Fruit fly (Drosophila melanogaster) whole organism, embryonic: Measurements from ENCODE around the gene APC4.

Experiments
- Asciz ChIP-seq: fragments of 200-800 bp; sonication (Bioruptor generic); optimal IDR thresholded peaks from 2 replicates; lab custom pipeline; 2017; ENCODE audit warnings: missing biosample characterization, mild to moderate bottlenecking, missing genetic modification characterization, missing genetic modification reagents
- B-H2 ChIP-seq: fragments of 200-800 bp; sonication (Bioruptor generic); optimal IDR thresholded peaks from 2 replicates; lab custom pipeline; 2018; ENCODE audit warnings: missing biosample characterization, mild to moderate bottlenecking, missing genetic modification characterization
- CG10462 ChIP-seq: fragments of 200-800 bp; sonication (Bioruptor generic); optimal IDR thresholded peaks from 2 replicates; lab custom pipeline; 2016; ENCODE audit warnings: missing biosample characterization, missing genetic modification characterization
- CG10979 ChIP-seq: fragments of 200-800 bp; sonication (Bioruptor generic); optimal IDR thresholded peaks from 2 replicates; lab custom pipeline; 2018; ENCODE audit warnings: missing biosample characterization, mild to moderate bottlenecking, missing genetic modification characterization, moderate library complexity
- CG11093 ChIP-seq: fragments of 200-800 bp; sonication (Bioruptor generic); IDR thresholded peaks from 3 replicates; pipeline ENCODE4 v1.3.6; 2022; ENCODE audit warnings: missing biosample characterization, missing genetic modification characterization
- CG12071 ChIP-seq: fragments of 200-800 bp; sonication (Bioruptor generic); optimal IDR thresholded peaks from 3 replicates; lab custom pipeline; 2018; ENCODE audit warnings: missing biosample characterization, mild to moderate bottlenecking, missing genetic modification characterization
- CG12155 ChIP-seq: fragments of 200-800 bp; sonication (Bioruptor generic); optimal IDR thresholded peaks from 3 replicates; lab custom pipeline; 2016; ENCODE audit warnings: missing biosample characterization, missing genetic modification characterization
- CG12219 ChIP-seq: fragments of 200-800 bp; sonication (Bioruptor generic); optimal IDR thresholded peaks from 3 replicates; lab custom pipeline; 2018; ENCODE audit warnings: missing biosample characterization, mild to moderate bottlenecking, missing genetic modification characterization
- CG1233 ChIP-seq: fragments of 200-800 bp; sonication (Bioruptor generic); optimal IDR thresholded peaks from 4 replicates; lab custom pipeline; 2018; ENCODE audit warnings: missing biosample characterization, mild to moderate bottlenecking, missing genetic modification characterization
- CG12391 ChIP-seq: fragments of 200-800 bp; sonication (Bioruptor generic); optimal IDR thresholded peaks from 3 replicates; lab custom pipeline; 2018; ENCODE audit warnings: missing biosample characterization, mild to moderate bottlenecking, missing genetic modification characterization, moderate library complexity
- CG13894 ChIP-seq: fragments of 200-800 bp; sonication (Bioruptor generic); optimal IDR thresholded peaks from 3 replicates; lab custom pipeline; 2018; ENCODE audit warnings: missing biosample characterization, mild to moderate bottlenecking, missing genetic modification characterization, moderate library complexity
- CG14710 ChIP-seq: fragments of 200-800 bp; sonication (Bioruptor generic); optimal IDR thresholded peaks from 3 replicates; lab custom pipeline; 2019; ENCODE audit warnings: missing biosample characterization, mild to moderate bottlenecking, missing genetic modification characterization, moderate library complexity
- CG15073 ChIP-seq: fragments of 200-800 bp; sonication (Bioruptor generic); optimal IDR thresholded peaks from 2 replicates; lab custom pipeline; 2016; ENCODE audit warnings: missing biosample characterization, missing genetic modification characterization
- CG15479 ChIP-seq: fragments of 200-800 bp; sonication (Bioruptor generic); optimal IDR thresholded peaks from 3 replicates; lab custom pipeline; 2019; ENCODE audit warnings: missing biosample characterization, mild to moderate bottlenecking, missing genetic modification characterization, moderate library complexity
- CG18476 ChIP-seq: fragments of 200-800 bp; sonication (Bioruptor generic); optimal IDR thresholded peaks from 2 replicates; lab custom pipeline; 2016; ENCODE audit warnings: missing biosample characterization, mild to moderate bottlenecking, missing genetic modification characterization
- CG2129 ChIP-seq: fragments of 200-800 bp; sonication (Bioruptor generic); IDR thresholded peaks from 2 replicates; pipeline ENCODE4 v1.3.6; 2022; ENCODE audit warnings: missing biosample characterization, missing genetic modification characterization; ENCODE audit not compliant: partially characterized antibody
- CG3065 ChIP-seq: fragments of 200-800 bp; sonication (Bioruptor generic); optimal IDR thresholded peaks from 2 replicates; lab custom pipeline; 2016; ENCODE audit warnings: missing biosample characterization, missing genetic modification characterization
- CG31365 ChIP-seq: fragments of 200-800 bp; sonication (Bioruptor generic); optimal IDR thresholded peaks from 2 replicates; lab custom pipeline; 2018; ENCODE audit warnings: missing biosample characterization, mild to moderate bottlenecking, missing genetic modification characterization
- CG33213 ChIP-seq: fragments of 200-800 bp; sonication (Bioruptor generic); optimal IDR thresholded peaks from 3 replicates; lab custom pipeline; 2016; ENCODE audit warnings: missing biosample characterization, missing genetic modification characterization
- CG4404 ChIP-seq: fragments of 200-800 bp; sonication (Bioruptor generic); IDR thresholded peaks from 2 replicates; pipeline ENCODE4 v1.3.6; 2022; ENCODE audit warnings: missing biosample characterization, missing genetic modification characterization
- CG5180 ChIP-seq: fragments of 200-800 bp; sonication (Bioruptor generic); optimal IDR thresholded peaks from 3 replicates; lab custom pipeline; 2017; ENCODE audit warnings: missing biosample characterization, missing genetic modification characterization, mild to moderate bottlenecking, moderate library complexity, missing genetic modification reagents
- CG6175 ChIP-seq: fragments of 200-800 bp; sonication (Bioruptor generic); IDR thresholded peaks from 3 replicates; pipeline ENCODE4 v1.3.6; 2022; ENCODE audit warnings: missing biosample characterization, missing genetic modification characterization
- CG6254 ChIP-seq: fragments of 200-800 bp; sonication (Bioruptor generic); optimal IDR thresholded peaks from 3 replicates; lab custom pipeline; 2017; ENCODE audit warnings: mild to moderate bottlenecking, missing biosample characterization, missing genetic modification reagents, missing genetic modification characterization
- CG6683 ChIP-seq: fragments of 200-800 bp; sonication (Bioruptor generic); optimal IDR thresholded peaks from 2 replicates; lab custom pipeline; 2017; ENCODE audit warnings: missing biosample characterization, mild to moderate bottlenecking, missing genetic modification characterization, missing genetic modification reagents
- CG8924 ChIP-seq: fragments of 200-800 bp; optimal IDR thresholded peaks from 3 replicates; lab custom pipeline; 2019; ENCODE audit warnings: missing biosample characterization, mild to moderate bottlenecking, missing genetic modification characterization, moderate library complexity
- Dip3 ChIP-seq: fragments of 200-800 bp; sonication (Bioruptor generic); optimal IDR thresholded peaks from 3 replicates; lab custom pipeline; 2016; ENCODE audit warnings: missing biosample characterization, missing genetic modification characterization
- Dp ChIP-seq: fragments of 200-800 bp; sonication (Bioruptor generic); optimal IDR thresholded peaks from 2 replicates; lab custom pipeline; 2018; ENCODE audit warnings: missing biosample characterization, mild to moderate bottlenecking, missing genetic modification characterization, moderate library complexity
- H2.0 ChIP-seq: fragments of 200-800 bp; sonication (Bioruptor generic); IDR thresholded peaks from 2 replicates; pipeline ENCODE4 v1.3.6; 2022; ENCODE audit warnings: missing biosample characterization, missing genetic modification characterization
- Ssrp ChIP-seq: fragments of 200-800 bp; sonication (Bioruptor generic); optimal IDR thresholded peaks from 2 replicates; lab custom pipeline; 2018; ENCODE audit warnings: missing biosample characterization, mild to moderate bottlenecking, missing genetic modification characterization, moderate library complexity
- ap ChIP-seq: fragments of 200-800 bp; sonication (Bioruptor generic); IDR thresholded peaks from 2 replicates; pipeline ENCODE4 v1.3.6; 2022; ENCODE audit warnings: missing biosample characterization, missing genetic modification characterization
- az2 ChIP-seq: fragments of 200-800 bp; sonication (Bioruptor generic); optimal IDR thresholded peaks from 3 replicates; lab custom pipeline; 2016; ENCODE audit warnings: missing biosample characterization, missing genetic modification characterization
- bigmax ChIP-seq: fragments of 200-800 bp; sonication (Bioruptor generic); optimal IDR thresholded peaks from 2 replicates; lab custom pipeline; 2018; ENCODE audit warnings: missing biosample characterization, mild to moderate bottlenecking, missing genetic modification characterization
- caup ChIP-seq: fragments of 200-800 bp; sonication (Bioruptor generic); optimal IDR thresholded peaks from 3 replicates; lab custom pipeline; 2017; ENCODE audit warnings: missing biosample characterization, mild to moderate bottlenecking, missing genetic modification characterization, moderate library complexity; ENCODE audit not compliant: severe bottlenecking
- dan ChIP-seq: fragments of 200-800 bp; sonication (Bioruptor generic); IDR thresholded peaks from 2 replicates; pipeline ENCODE4 v1.3.6; 2022; ENCODE audit warnings: missing biosample characterization, missing genetic modification characterization
- disco-r ChIP-seq: fragments of 200-800 bp; sonication (Bioruptor generic); optimal IDR thresholded peaks from 2 replicates; lab custom pipeline; 2016; ENCODE audit warnings: missing biosample characterization, missing genetic modification characterization
- fd3F ChIP-seq: fragments of 200-800 bp; sonication (Bioruptor generic); optimal IDR thresholded peaks from 2 replicates; lab custom pipeline; 2018; ENCODE audit warnings: missing biosample characterization, mild to moderate bottlenecking, missing genetic modification characterization, moderate library complexity
- kah ChIP-seq: fragments of 200-800 bp; sonication (Bioruptor generic); optimal IDR thresholded peaks from 2 replicates; lab custom pipeline; 2018; ENCODE audit warnings: missing biosample characterization, mild to moderate bottlenecking, missing genetic modification characterization
- mld ChIP-seq: fragments of 200-800 bp; sonication (Bioruptor generic); IDR thresholded peaks from 3 replicates; pipeline ENCODE4 v1.3.6; 2022; ENCODE audit warnings: missing biosample characterization, missing genetic modification characterization; ENCODE audit not compliant: partially characterized antibody
- peb ChIP-seq: fragments of 200-800 bp; sonication (Bioruptor generic); IDR thresholded peaks from 2 replicates; pipeline ENCODE4 v1.3.6; 2022; ENCODE audit warnings: missing biosample characterization, missing genetic modification characterization
- pho ChIP-seq: fragments of 200-800 bp; sonication (Bioruptor generic); optimal IDR thresholded peaks from 2 replicates; lab custom pipeline; 2016; ENCODE audit warnings: missing biosample characterization, missing genetic modification characterization
- repo ChIP-seq: fragments of 200-800 bp; sonication (Bioruptor generic); optimal IDR thresholded peaks from 2 replicates; lab custom pipeline; 2016; ENCODE audit warnings: missing biosample characterization, missing genetic modification characterization
- rib ChIP-seq: fragments of 200-800 bp; sonication (Bioruptor generic); IDR thresholded peaks from 2 replicates; pipeline ENCODE4 v1.3.6; 2022; ENCODE audit warnings: missing biosample characterization, missing genetic modification characterization
- row ChIP-seq: fragments of 200-800 bp; sonication (Bioruptor generic); IDR thresholded peaks from 3 replicates; pipeline ENCODE4 v1.3.6; 2022; ENCODE audit warnings: missing biosample characterization, missing genetic modification characterization
- salm ChIP-seq: fragments of 200-800 bp; sonication (Bioruptor generic); optimal IDR thresholded peaks from 2 replicates; lab custom pipeline; 2018; ENCODE audit warnings: missing biosample characterization, mild to moderate bottlenecking, missing genetic modification characterization
- shn ChIP-seq: fragments of 200-800 bp; sonication (Bioruptor generic); optimal IDR thresholded peaks from 3 replicates; lab custom pipeline; 2016; ENCODE audit warnings: missing biosample characterization, missing genetic modification characterization
- sisA ChIP-seq: fragments of 200-800 bp; sonication (Bioruptor generic); IDR thresholded peaks from 2 replicates; pipeline ENCODE4 v1.3.6; 2022; ENCODE audit warnings: missing biosample characterization, missing genetic modification characterization
- slp2 ChIP-seq: fragments of 200-800 bp; sonication (Bioruptor generic); optimal IDR thresholded peaks from 2 replicates; lab custom pipeline; 2016; ENCODE audit warnings: missing biosample characterization, missing genetic modification characterization
- stc ChIP-seq: fragments of 200-800 bp; sonication (Bioruptor generic); IDR thresholded peaks from 2 replicates; pipeline ENCODE4 v1.3.6; 2022; ENCODE audit warnings: missing biosample characterization, missing genetic modification characterization
- tin ChIP-seq: fragments of 200-800 bp; sonication (Bioruptor generic); optimal IDR thresholded peaks from 3 replicates; lab custom pipeline; 2016; ENCODE audit warnings: missing biosample characterization, missing genetic modification characterization
- usp ChIP-seq: fragments of >200 bp; optimal IDR thresholded peaks from 2 replicates; lab custom pipeline; 2017; ENCODE audit warnings: missing biosample characterization, missing genetic modification characterization
- z ChIP-seq: fragments of 200-800 bp; sonication (Bioruptor generic); IDR thresholded peaks from 3 replicates; pipeline ENCODE4 v1.3.6; 2022; ENCODE audit warnings: missing biosample characterization, missing genetic modification characterization

Gene APC4

DNA sequence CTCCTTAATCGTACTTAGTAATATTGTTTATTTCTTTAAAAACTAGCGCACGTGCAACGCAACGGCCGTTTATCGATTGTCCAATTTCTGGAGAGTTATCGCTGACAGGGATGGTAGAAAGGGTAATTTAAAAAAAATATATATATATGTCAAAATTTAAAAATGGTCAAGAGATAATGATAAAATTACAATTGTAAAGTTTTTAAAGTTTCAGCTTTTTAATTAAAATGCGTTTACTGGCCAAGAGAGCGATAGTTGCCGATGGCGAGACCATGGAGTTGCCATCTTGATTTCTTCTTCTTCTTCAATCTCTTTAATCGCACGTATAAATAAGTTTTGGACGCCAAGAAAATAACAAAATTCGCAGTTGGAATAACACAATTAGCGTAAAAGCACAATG lies 1.8 kb upstream of the APC4 start, which contains the start of the genes CG7246 and HP1b (continued):
- peak; percentile 83 for TF ChIP-seq CG12391 (tag; lab: Kevin White, UChicago)
- TF ChIP-seq pho (GFP tag; lab: Kevin White, UChicago), result peak; percentile 46
- 0 out of 2 replicates have a peak, but pooled peaks have one; percentile 30 for TF ChIP-seq CG2129 (GFP tag; lab: Robert Waterston, UW)
- TF ChIP-seq CG12219 (GFP tag; lab: Kevin White, UChicago), result peak; percentile 3
- no peak for TF ChIP-seq CG3065
- TF ChIP-seq bigmax (GFP tag; lab: Kevin White, UChicago), result no peak
- TF ChIP-seq Dip3 (GFP tag; lab: Kevin White, UChicago), result peak; percentile 47
- no peak for TF ChIP-seq CG12071
- TF ChIP-seq caup (GFP tag; lab: Kevin White, UChicago), result peak; percentile 73
- TF ChIP-seq Ssrp (tag; lab: Kevin White, UChicago), result peak; percentile 53
- peak; percentile 59 for TF ChIP-seq CG13894 (tag; lab: Kevin White, UChicago)
- 0 out of 3 replicates have a peak, but pooled peaks have one; percentile 16 for TF ChIP-seq CG6175 (GFP tag; lab: Robert Waterston, UW)
- no peak for TF ChIP-seq kah (GFP tag; lab: Kevin White, UChicago)
- TF ChIP-seq fd3F (GFP tag; lab: Kevin White, UChicago), result peak; percentile 25
- TF ChIP-seq CG18476, result peak; percentile 58
- TF ChIP-seq sisA (GFP tag; lab: Robert Waterston, UW), result peak; percentile 72
- no peak for TF ChIP-seq slp2
- TF ChIP-seq usp, result no peak
- peak; percentile 58; the same call in 1 of the 3 replicates for TF ChIP-seq CG11093 (GFP tag; lab: Robert Waterston, UW)
- peak; percentile 74 for TF ChIP-seq stc (GFP tag; lab: Robert Waterston, UW)
- TF ChIP-seq row (GFP tag; lab: Robert Waterston, UW), result peak; percentile 86
- peak; percentile 42; the same call in 1 of the 2 replicates for TF ChIP-seq rib (GFP tag; lab: Robert Waterston, UW)
- no peak for TF ChIP-seq CG15479
- peak; percentile 72 for TF ChIP-seq CG8924 (tag; lab: Kevin White, UChicago)
- TF ChIP-seq H2.0 (GFP tag; lab: Robert Waterston, UW), result peak; percentile 63
- TF ChIP-seq CG31365, result no peak
- no peak for TF ChIP-seq CG15073
- TF ChIP-seq disco-r, result no peak
- no peak for TF ChIP-seq CG6254 (GFP tag; lab: Kevin White, UChicago)
- TF ChIP-seq ap (GFP tag; lab: Robert Waterston, UW), result peak; percentile 58; the same call in 1 of the 2 replicates
- no peak for TF ChIP-seq Asciz
- TF ChIP-seq dan, result peak; percentile 8; the same call in 1 of the 2 replicates
- TF ChIP-seq shn (GFP tag; lab: Kevin White, UChicago), result no peak
- peak; percentile 68 for TF ChIP-seq az2
- no peak for TF ChIP-seq z
- no peak for TF ChIP-seq salm (tag; lab: Kevin White, UChicago)
- TF ChIP-seq CG4404 (GFP tag; lab: Robert Waterston, UW), result peak; percentile 60
- TF ChIP-seq CG10462 (GFP tag; lab: Kevin White, UChicago), result peak; percentile 48
- TF ChIP-seq CG12155, result peak; percentile 70
- peak; percentile 49 for TF ChIP-seq CG10979 (tag; lab: Kevin White, UChicago)
- TF ChIP-seq peb (GFP tag; lab: Robert Waterston, UW), result peak; percentile 60
- TF ChIP-seq tin (GFP tag; lab: Kevin White, UChicago), result peak; percentile 72
- TF ChIP-seq CG6683, result peak; percentile 27
- peak; percentile 47 for TF ChIP-seq Dp
- TF ChIP-seq CG5180 (GFP tag; lab: Kevin White, UChicago), result no peak
- TF ChIP-seq B-H2 (GFP tag; lab: Kevin White, UChicago), result peak; percentile 69
- TF ChIP-seq CG33213 (GFP tag; lab: Kevin White, UChicago), result no peak
- TF ChIP-seq CG14710 (tag; lab: Kevin White, UChicago), result peak; percentile 75
- no peak for TF ChIP-seq mld (GFP tag; lab: Robert Waterston, UW)
- TF ChIP-seq CG1233 (GFP tag; lab: Kevin White, UChicago), result peak; percentile 14
- TF ChIP-seq repo (GFP tag; lab: Kevin White, UChicago), result no peak
